Fruit fly (Drosophila melanogaster) whole organism: ENCODE measurements around the gene tHMG2.

Experiments
- CG8478 ChIP-seq: fragments of >200 bp; optimal IDR thresholded peaks from 2 replicates; lab custom pipeline; 2018; ENCODE audit warnings: inconsistent platforms
- Dll ChIP-seq: fragments of >200 bp; optimal IDR thresholded peaks from 2 replicates; lab custom pipeline; 2017
- EcR ChIP-seq, 2 experiments: fragments of >200 bp; optimal IDR thresholded peaks; 2 replicates each; lab custom pipeline; 2017; ENCODE audit warnings: missing biosample characterization in 2 of 2, missing genetic modification characterization in 2 of 2, missing genetic modification reagents in 2 of 2
- pan ChIP-seq: fragments of >200 bp; optimal IDR thresholded peaks from 2 replicates; lab custom pipeline; 2017
- psq ChIP-seq: fragments of >200 bp; optimal IDR thresholded peaks from 2 replicates; lab custom pipeline; 2017
- usp ChIP-seq: fragments of >200 bp; optimal IDR thresholded peaks from 2 replicates; lab custom pipeline; 2017; ENCODE audit warnings: missing biosample characterization, missing genetic modification characterization, mixed read lengths

tHMG2 gene

DNA sequence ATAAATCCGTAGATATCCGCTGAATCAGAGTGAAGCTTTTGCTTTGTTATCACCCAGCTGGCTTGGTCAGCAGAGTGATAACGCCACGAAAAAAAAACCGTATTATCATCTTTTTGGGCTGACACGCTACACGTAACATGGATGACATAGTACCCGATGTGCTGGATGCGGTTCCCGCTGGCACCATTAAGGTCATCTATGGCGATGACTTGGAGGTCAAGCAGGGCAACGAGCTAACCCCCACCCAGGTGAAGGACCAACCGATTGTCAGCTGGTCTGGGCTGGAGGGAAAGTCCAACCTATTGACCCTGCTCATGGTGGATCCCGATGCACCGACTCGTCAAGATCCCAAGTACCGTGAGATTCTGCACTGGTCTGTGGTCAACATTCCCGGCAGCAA lies 27.6 kb upstream of the tHMG2 start:
- no peak for TF ChIP-seq usp (GFP tag; lab: Kevin White, UChicago)
- TF ChIP-seq psq: no peak
- TF ChIP-seq EcR (GFP tag; optimal IDR thresholded peaks at IDR 0.05; lab: Kevin White, UChicago): no peak
- no peak for TF ChIP-seq CG8478 (lab: Kevin White, UChicago)
- TF ChIP-seq pan (lab: Kevin White, UChicago): no peak
- no peak for TF ChIP-seq Dll (lab: Kevin White, UChicago)

DNA sequence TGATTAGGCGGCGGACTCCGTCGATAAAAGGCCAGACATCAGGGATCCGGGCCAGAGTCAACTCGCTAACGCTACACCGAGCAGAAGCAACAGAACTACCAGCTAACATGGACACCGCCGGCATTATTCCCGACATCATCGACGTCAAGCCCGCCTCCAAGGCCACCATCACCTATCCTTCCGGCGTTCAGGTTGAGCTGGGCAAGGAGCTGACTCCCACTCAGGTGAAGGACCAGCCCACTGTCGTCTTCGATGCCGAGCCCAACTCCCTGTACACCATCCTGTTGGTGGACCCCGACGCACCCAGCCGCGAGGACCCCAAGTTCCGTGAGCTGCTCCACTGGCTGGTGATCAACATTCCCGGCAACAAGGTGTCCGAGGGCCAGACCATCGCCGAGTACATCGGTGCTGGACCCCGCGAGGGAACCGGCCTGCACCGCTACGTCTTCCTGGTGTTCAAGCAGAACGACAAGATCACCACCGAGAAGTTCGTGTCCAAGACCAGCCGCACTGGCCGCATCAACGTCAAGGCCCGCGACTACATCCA lies 26.7 kb upstream of the tHMG2 start, which contains the start of gene Pebp1:
Gene Pebp1 (plus strand): TSS at position 51 of the 547 bp plus-strand sequence.
- TF ChIP-seq Dll (lab: Kevin White, UChicago) (no peak), pan (lab: Kevin White, UChicago) (no peak), psq (no peak), EcR (GFP tag; optimal IDR thresholded peaks at IDR 0.05; lab: Kevin White, UChicago) (no peak), CG8478 (lab: Kevin White, UChicago) (no peak), usp (GFP tag; lab: Kevin White, UChicago) (no peak)

DNA sequence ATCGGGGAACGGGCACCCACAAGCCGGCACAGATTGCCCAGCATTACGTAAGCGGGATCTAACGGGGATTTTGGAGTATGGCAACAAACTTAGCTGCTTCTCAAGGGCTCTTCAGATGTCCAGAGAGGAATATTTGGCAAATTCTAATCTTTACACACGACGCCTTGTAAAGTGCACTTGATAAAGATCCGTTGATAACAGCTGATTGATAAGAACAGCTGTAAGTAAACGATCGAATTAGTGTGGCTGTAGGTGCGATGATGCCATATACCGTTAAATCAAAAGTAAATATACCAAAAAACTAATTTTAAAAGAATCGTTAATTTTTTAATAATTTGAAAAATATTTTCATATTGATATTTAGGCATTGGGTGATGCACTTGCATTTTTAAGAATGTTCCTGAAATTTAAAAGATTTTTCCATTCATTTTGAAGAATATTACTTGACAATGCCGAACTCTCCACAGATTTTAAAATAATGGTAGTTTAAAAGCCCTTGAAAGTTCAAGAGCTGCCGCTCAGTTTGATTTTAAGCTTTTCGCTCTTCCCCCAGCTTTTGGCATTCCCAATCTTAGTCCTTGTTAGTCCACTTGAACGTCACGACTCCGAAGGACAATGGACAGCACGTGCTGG lies 24.7 kb upstream of the tHMG2 start, which contains the start of the genes CG5377 and Nrx-1:
Gene CG5377 (minus strand): TSS at position 219 of the 633 bp plus-strand sequence.
Gene Nrx-1 (plus strand): TSS at position 574 of the 633 bp plus-strand sequence.
- TF ChIP-seq EcR (GFP tag; optimal IDR thresholded peaks at IDR 0.05; lab: Kevin White, UChicago): no peak
- no peak for TF ChIP-seq usp (GFP tag; lab: Kevin White, UChicago)
- no peak for TF ChIP-seq CG8478 (lab: Kevin White, UChicago)
- TF ChIP-seq psq: no peak
- TF ChIP-seq Dll (lab: Kevin White, UChicago): no peak
- TF ChIP-seq pan (lab: Kevin White, UChicago): no peak

dm6 chr3R:22468829-22469487 lies 23.8 kb upstream of the tHMG2 start:
- TF ChIP-seq usp (GFP tag; lab: Kevin White, UChicago) (no peak), CG8478 (lab: Kevin White, UChicago) (no peak), Dll (lab: Kevin White, UChicago) (no peak), EcR (GFP tag; optimal IDR thresholded peaks at IDR 0.05; lab: Kevin White, UChicago) (no peak), psq (no peak), pan (lab: Kevin White, UChicago) (no peak)

- no peak for TF ChIP-seq EcR (GFP tag; optimal IDR thresholded peaks at IDR 0.05; lab: Kevin White, UChicago)
- no peak for TF ChIP-seq usp (GFP tag; lab: Kevin White, UChicago)
- TF ChIP-seq pan (lab: Kevin White, UChicago): no peak
- TF ChIP-seq Dll (lab: Kevin White, UChicago): no peak
- no peak for TF ChIP-seq psq
- no peak for TF ChIP-seq CG8478 (lab: Kevin White, UChicago)
Observed at dm6 chr3R:22470064-22470463, 22.7 kb upstream of the tHMG2 start.

DNA sequence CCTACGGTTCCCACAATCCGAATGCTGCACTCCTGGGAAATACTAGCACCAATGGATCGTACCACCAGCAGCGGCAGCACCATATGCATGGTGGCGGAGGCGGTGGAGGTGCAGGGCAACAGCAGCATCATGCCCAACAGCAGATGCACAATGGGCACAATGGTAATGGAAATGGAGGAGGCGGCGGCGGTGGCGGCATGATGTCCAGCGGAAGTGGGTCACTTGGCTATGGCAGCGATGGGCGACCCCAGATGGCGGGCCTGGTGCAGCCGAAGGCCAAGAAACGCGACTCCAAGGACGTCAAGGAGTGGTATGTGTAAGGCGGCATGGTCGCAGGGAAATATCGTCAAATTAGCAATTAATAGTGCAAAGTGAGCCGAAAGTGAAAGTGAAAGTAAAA lies 9.2 kb upstream of the tHMG2 start:
- TF ChIP-seq CG8478 (lab: Kevin White, UChicago): no peak
- TF ChIP-seq EcR (GFP tag; optimal IDR thresholded peaks at IDR 0.05; lab: Kevin White, UChicago): no peak
- TF ChIP-seq usp (GFP tag; lab: Kevin White, UChicago): no peak
- TF ChIP-seq pan (lab: Kevin White, UChicago): no peak
- TF ChIP-seq Dll (lab: Kevin White, UChicago): no peak
- no peak for TF ChIP-seq psq

dm6 chr3R:22487037-22487492 lies 5.7 kb upstream of the tHMG2 start, which contains the start of gene Pfdn5:
Gene Pfdn5, plus strand, starts transcription at chr3R:22487039.
- TF ChIP-seq usp (GFP tag; lab: Kevin White, UChicago) (no peak), EcR (GFP tag; optimal IDR thresholded peaks at IDR 0.05; lab: Kevin White, UChicago) (no peak), pan (lab: Kevin White, UChicago) (no peak), CG8478 (lab: Kevin White, UChicago) (no peak), psq (no peak), Dll (lab: Kevin White, UChicago) (no peak)

dm6 chr3R:22488855-22489254 lies 3.9 kb upstream of the tHMG2 start, which contains the start of gene CG5376:
Gene CG5376, minus strand, starts transcription at chr3R:22488955.
- TF ChIP-seq CG8478 (lab: Kevin White, UChicago): no peak
- TF ChIP-seq Dll (lab: Kevin White, UChicago): no peak
- no peak for TF ChIP-seq EcR (GFP tag; optimal IDR thresholded peaks at IDR 0.05; lab: Kevin White, UChicago)
- no peak for TF ChIP-seq pan (lab: Kevin White, UChicago)
- no peak for TF ChIP-seq psq
- TF ChIP-seq usp (GFP tag; lab: Kevin White, UChicago): no peak

DNA sequence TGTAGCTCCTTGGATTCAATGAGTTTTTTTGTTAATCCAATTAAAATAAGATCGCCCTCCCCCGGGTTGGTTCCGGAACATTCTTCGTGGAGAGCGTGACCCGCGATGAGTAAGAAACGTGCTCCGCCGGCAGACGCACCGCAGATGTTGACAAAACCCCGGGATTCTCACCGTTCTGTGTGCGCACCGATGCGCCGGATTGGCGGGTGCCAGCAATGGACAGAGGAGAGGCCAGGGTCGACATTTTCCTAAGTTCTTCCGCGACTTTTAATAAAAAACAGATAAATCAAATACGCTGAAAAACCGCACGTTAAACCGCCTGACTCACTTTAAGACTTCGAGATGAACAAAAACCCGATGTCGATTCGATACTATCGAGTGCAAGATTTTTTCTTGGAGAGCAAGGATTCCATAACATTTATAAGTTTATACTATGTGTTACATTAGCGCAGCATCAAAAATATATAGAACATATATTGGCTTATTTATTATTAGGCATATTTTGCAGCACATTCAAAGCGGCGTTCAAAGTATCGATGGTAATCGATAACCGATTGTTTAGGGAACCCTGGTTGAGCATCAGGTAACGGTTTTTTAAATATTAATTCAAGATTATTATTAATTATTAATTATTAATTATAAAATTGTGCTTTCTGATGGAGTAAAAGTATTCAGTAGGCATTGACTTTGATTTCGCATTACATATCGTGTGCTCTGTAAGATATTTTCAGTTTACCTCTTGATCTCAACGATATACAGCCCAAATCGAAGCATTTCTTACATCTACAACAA lies 1.5 kb upstream of the tHMG2 start, which contains the start of the genes CCT1 and tHMG1:
Gene CCT1 (minus strand): TSS at position 352 of the 792 bp plus-strand sequence.
Gene tHMG1 (plus strand): TSS at position 742 of the 792 bp plus-strand sequence.
- no peak for TF ChIP-seq CG8478 (lab: Kevin White, UChicago)
- TF ChIP-seq psq: no peak
- no peak for TF ChIP-seq usp (GFP tag; lab: Kevin White, UChicago)
- no peak for TF ChIP-seq EcR (GFP tag; optimal IDR thresholded peaks at IDR 0.05; lab: Kevin White, UChicago)
- no peak for TF ChIP-seq pan (lab: Kevin White, UChicago)
- no peak for TF ChIP-seq Dll (lab: Kevin White, UChicago)

DNA sequence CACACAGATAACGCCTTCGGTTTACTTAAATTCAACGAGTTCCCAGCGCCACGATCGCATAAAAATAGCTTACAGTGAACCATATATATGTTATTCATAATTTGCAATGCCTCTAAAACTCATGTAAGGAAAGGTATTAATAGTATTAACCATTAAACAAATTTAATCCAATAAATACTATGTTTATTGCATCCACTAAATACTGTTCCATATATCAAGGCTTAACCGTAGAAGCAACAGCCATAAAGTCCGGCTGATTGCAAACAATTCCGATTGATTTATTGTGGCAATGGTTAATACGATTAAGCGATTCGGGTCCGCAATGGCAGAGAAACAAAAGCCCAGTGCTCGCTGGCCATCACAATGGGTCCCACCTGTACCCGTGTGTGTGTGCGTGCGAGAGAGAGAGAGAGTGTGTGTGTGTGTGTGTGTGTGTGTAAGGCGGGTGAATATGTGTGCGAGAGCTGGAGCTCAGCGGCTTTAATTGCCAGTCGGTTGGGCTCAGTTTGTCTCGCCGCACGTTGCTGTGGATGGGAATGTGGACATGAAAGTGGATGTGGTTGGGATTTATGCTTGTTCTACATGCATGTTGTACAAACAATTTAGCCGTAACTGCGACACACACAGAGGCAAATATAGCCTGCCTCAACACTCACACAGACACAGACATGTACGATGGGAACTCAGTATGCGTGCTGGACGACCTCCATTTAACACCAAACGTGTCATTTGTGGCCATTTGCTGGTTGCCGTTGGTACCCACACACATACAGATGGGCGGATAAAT lies 2.0 kb downstream of the tHMG2 start:
- no peak for TF ChIP-seq pan (lab: Kevin White, UChicago)
- no peak for TF ChIP-seq usp (GFP tag; lab: Kevin White, UChicago)
- no peak for TF ChIP-seq psq
- no peak for TF ChIP-seq CG8478 (lab: Kevin White, UChicago)
- TF ChIP-seq Dll (lab: Kevin White, UChicago): no peak
- TF ChIP-seq EcR (GFP tag; optimal IDR thresholded peaks at IDR 0.05; lab: Kevin White, UChicago): no peak
